Worm (Caenorhabditis elegans) whole organism, young adult: ENCODE measurements around the gene C31B8.9.

ENCODE experiments used
- C17E4.6 ChIP-seq: fragments of 200-800 bp; sonication (Bioruptor generic); IDR thresholded peaks from 2 replicates; pipeline ENCODE4 v1.3.6; 2022; ENCODE audit warnings: missing genetic modification reagents, missing genetic modification characterization, missing compliant biosample characterization
- akir-1 ChIP-seq: fragments of 200-800 bp; sonication (Bioruptor generic); optimal IDR thresholded peaks from 2 replicates; lab custom pipeline; 2018; ENCODE audit warnings: mild to moderate bottlenecking, missing genetic modification characterization, moderate library complexity, missing compliant biosample characterization
- bed-1 ChIP-seq: fragments of 200-800 bp; sonication (Bioruptor generic); IDR thresholded peaks from 2 replicates; pipeline ENCODE4 v1.3.6; 2022; ENCODE audit warnings: missing genetic modification reagents, missing genetic modification characterization, missing compliant biosample characterization
- efl-1 ChIP-seq: fragments of 150-350 bp; optimal IDR thresholded peaks from 2 replicates; lab custom pipeline; 2014; ENCODE audit warnings: missing biosample characterization, missing genetic modification reagents, missing genetic modification characterization
- hmg-20 ChIP-seq: fragments of 200-800 bp; sonication (Bioruptor generic); IDR thresholded peaks from 2 replicates; pipeline ENCODE4 v1.3.6; 2022; ENCODE audit warnings: missing genetic modification reagents, missing genetic modification characterization, missing compliant biosample characterization
- lag-1 ChIP-seq: fragments of 200-800 bp; sonication (Bioruptor generic); IDR thresholded peaks from 2 replicates; pipeline ENCODE4 v1.3.6; 2022; ENCODE audit warnings: missing genetic modification reagents, missing genetic modification characterization, missing compliant biosample characterization
- tlf-1 ChIP-seq: fragments of 200-800 bp; sonication (Bioruptor generic); optimal IDR thresholded peaks from 2 replicates; lab custom pipeline; 2018; ENCODE audit warnings: mild to moderate bottlenecking, missing genetic modification characterization, missing compliant biosample characterization

DNA sequence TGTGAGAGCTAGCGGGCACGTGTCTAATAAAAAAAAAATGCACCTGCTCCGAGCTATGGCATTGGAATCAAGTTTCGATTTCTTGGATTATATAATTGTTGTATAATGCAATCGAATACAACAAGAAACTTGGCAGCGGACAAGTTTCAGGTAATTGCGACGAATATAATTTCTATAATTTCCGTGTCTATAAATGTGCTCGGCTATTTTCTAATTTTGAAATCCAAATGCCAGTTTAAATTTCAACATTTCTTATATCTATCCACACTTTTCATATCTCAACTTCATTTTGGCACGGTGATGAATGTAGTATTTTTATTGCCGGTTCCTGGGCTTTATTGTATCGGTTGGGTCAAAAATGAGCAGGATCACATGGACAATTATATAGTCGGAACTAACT is 17.0 kb upstream of the C31B8.9 start, which contains the start of gene C31B8.16:
- TF ChIP-seq tlf-1 (GFP tag; lab: Kevin White, UChicago) = no peak
- no peak for TF ChIP-seq lag-1 (GFP tag; lab: Robert Waterston, UW)
- TF ChIP-seq bed-1 (GFP tag; lab: Robert Waterston, UW) = no peak
- TF ChIP-seq C17E4.6 = no peak
- no peak for TF ChIP-seq hmg-20 (GFP tag; lab: Robert Waterston, UW)
- TF ChIP-seq efl-1 = no peak
- TF ChIP-seq akir-1 (GFP tag; lab: Kevin White, UChicago) = no peak
